Fruit fly (Drosophila melanogaster) whole organism, prepupa: ENCODE results near the gene RpL36A.

Experiments
- CG6163 ChIP-seq: fragments of 200-800 bp; sonication (Bioruptor generic); IDR thresholded peaks from 3 replicates; pipeline ENCODE4 v1.3.6; 2022; ENCODE audit warnings: missing biosample characterization, missing genetic modification characterization
- CG6854 ChIP-seq: fragments of 200-800 bp; sonication (Bioruptor generic); optimal IDR thresholded peaks from 2 replicates; lab custom pipeline; 2017; ENCODE audit warnings: missing biosample characterization, mild to moderate bottlenecking, missing genetic modification characterization
- CG9139 ChIP-seq: fragments of 200-800 bp; sonication (Bioruptor generic); optimal IDR thresholded peaks from 3 replicates; lab custom pipeline; 2017; ENCODE audit warnings: missing biosample characterization, mild to moderate bottlenecking, missing genetic modification characterization
- Eip93F ChIP-seq: fragments of 200-800 bp; sonication (Bioruptor generic); optimal IDR thresholded peaks from 2 replicates; lab custom pipeline; 2016; ENCODE audit warnings: missing biosample characterization, mild to moderate bottlenecking, missing genetic modification characterization
- Hr39 ChIP-seq: fragments of 200-800 bp; sonication (Bioruptor generic); optimal IDR thresholded peaks from 2 replicates; lab custom pipeline; 2016; ENCODE audit warnings: missing biosample characterization, missing genetic modification characterization
- Met ChIP-seq: fragments of 200-800 bp; sonication (Bioruptor generic); optimal IDR thresholded peaks from 3 replicates; lab custom pipeline; 2016; ENCODE audit warnings: missing biosample characterization, missing genetic modification characterization
- acj6 ChIP-seq: fragments of 200-800 bp; sonication (Bioruptor generic); optimal IDR thresholded peaks from 3 replicates; lab custom pipeline; 2016; ENCODE audit warnings: missing biosample characterization, missing genetic modification characterization

- no peak for TF ChIP-seq CG6163 (GFP tag; lab: Robert Waterston, UW)
- TF ChIP-seq CG9139 (GFP tag; lab: Kevin White, UChicago), result no peak
- no peak for TF ChIP-seq Met
- no peak for TF ChIP-seq acj6 (GFP tag; lab: Kevin White, UChicago)
- TF ChIP-seq Hr39, result no peak
- no peak for TF ChIP-seq CG6854
- no peak for TF ChIP-seq Eip93F (GFP tag; lab: Kevin White, UChicago)
Measured at dm6 chr2L:8040872-8041271, 1.8 kb downstream of the RpL36A start, which contains the start of gene CCDC53.
